Worm (Caenorhabditis elegans) whole organism, L4 larva: ENCODE data around the gene col-8.

Experiments used
- F10B5.3 ChIP-seq: sonication (generic microtip); optimal IDR thresholded peaks from 2 replicates; lab custom pipeline; 2016; ENCODE audit warnings: mild to moderate bottlenecking, missing genetic modification characterization, missing compliant biosample characterization
- F26F4.8 ChIP-seq: fragments of 200-800 bp; sonication (Bioruptor generic); conservative IDR thresholded peaks from 2 replicates; pipeline ENCODE4 v1.3.6; 2022; ENCODE audit warnings: missing genetic modification characterization, missing compliant biosample characterization
- F49E8.2 ChIP-seq: sonication (generic microtip); optimal IDR thresholded peaks from 2 replicates; lab custom pipeline; 2016; ENCODE audit warnings: missing compliant biosample characterization, mild to moderate bottlenecking, missing genetic modification characterization, borderline replicate concordance
- T20F7.1 ChIP-seq: fragments of 200-800 bp; sonication (Bioruptor generic); optimal IDR thresholded peaks from 2 replicates; lab custom pipeline; 2018; ENCODE audit warnings: mild to moderate bottlenecking, missing genetic modification characterization, missing compliant biosample characterization
- T26A8.4 ChIP-seq: fragments of 200-800 bp; sonication (Bioruptor generic); IDR thresholded peaks from 2 replicates; pipeline ENCODE4 v1.3.6; 2022; ENCODE audit warnings: missing genetic modification characterization, missing compliant biosample characterization
- Y5F2A.4 ChIP-seq: fragments of 200-800 bp; sonication (Bioruptor generic); optimal IDR thresholded peaks from 2 replicates; lab custom pipeline; 2018; ENCODE audit warnings: mild to moderate bottlenecking, missing genetic modification characterization, missing compliant biosample characterization
- Y75B8A.6 ChIP-seq: fragments of 200-800 bp; sonication (Bioruptor generic); IDR thresholded peaks from 2 replicates; pipeline ENCODE4 v1.3.6; 2022; ENCODE audit warnings: missing genetic modification reagents, missing genetic modification characterization, missing compliant biosample characterization
- aha-1 ChIP-seq: fragments of 150-350 bp; peaks from one replicate; lab custom pipeline; 2014; ENCODE audit warnings: missing biosample characterization, missing genetic modification characterization
- ceh-20 ChIP-seq: fragments of 200-800 bp; sonication (Bioruptor generic); IDR thresholded peaks from 2 replicates; pipeline ENCODE4 v1.3.6; 2022; ENCODE audit warnings: missing genetic modification reagents, missing genetic modification characterization, missing compliant biosample characterization
- ceh-44 ChIP-seq: fragments of 200-800 bp; sonication (Bioruptor generic); IDR thresholded peaks from 2 replicates; pipeline ENCODE4 v1.3.6; 2022; ENCODE audit warnings: missing genetic modification reagents, missing genetic modification characterization, missing compliant biosample characterization
- ceh-62 ChIP-seq: sonication (generic microtip); optimal IDR thresholded peaks from 2 replicates; lab custom pipeline; 2017; ENCODE audit warnings: missing biosample characterization, missing genetic modification characterization
- ctbp-1 ChIP-seq: fragments of 200-800 bp; sonication (Bioruptor generic); IDR thresholded peaks from 2 replicates; pipeline ENCODE4 v1.3.6; 2022; ENCODE audit warnings: missing genetic modification reagents, missing genetic modification characterization, missing compliant biosample characterization
- daf-12 ChIP-seq: fragments of 150-350 bp; optimal IDR thresholded peaks from 2 replicates; lab custom pipeline; 2014; ENCODE audit warnings: missing biosample characterization, missing genetic modification reagents, missing genetic modification characterization
- daf-8 ChIP-seq: fragments of 200-800 bp; sonication (Bioruptor generic); IDR thresholded peaks from 2 replicates; pipeline ENCODE4 v1.3.6; 2022; ENCODE audit warnings: missing genetic modification characterization, missing compliant biosample characterization
- dpl-1 ChIP-seq: fragments of 150-350 bp; optimal IDR thresholded peaks from 2 replicates; lab custom pipeline; 2014; ENCODE audit warnings: missing biosample characterization, missing genetic modification reagents, missing genetic modification characterization
- dve-1 ChIP-seq: sonication (generic microtip); optimal IDR thresholded peaks from 2 replicates; lab custom pipeline; 2017; ENCODE audit warnings: antibody characterized with exemption, mild to moderate bottlenecking, missing genetic modification characterization, missing compliant biosample characterization; ENCODE audit not compliant: insufficient read depth
- egl-27 ChIP-seq: sonication (generic microtip); optimal IDR thresholded peaks from 3 replicates; lab custom pipeline; 2017; ENCODE audit warnings: missing biosample characterization, missing genetic modification reagents, missing genetic modification characterization
- fos-1 ChIP-seq: fragments of 150-350 bp; optimal IDR thresholded peaks from 2 replicates; lab custom pipeline; 2014; ENCODE audit warnings: missing biosample characterization, missing genetic modification characterization
- gei-8 ChIP-seq: fragments of 200-800 bp; sonication (Bioruptor generic); optimal IDR thresholded peaks from 2 replicates; lab custom pipeline; 2018; ENCODE audit warnings: mild to moderate bottlenecking, missing genetic modification characterization, missing compliant biosample characterization
- hlh-11 ChIP-seq: fragments of 200-800 bp; sonication (Bioruptor generic); optimal IDR thresholded peaks from 2 replicates; lab custom pipeline; 2018; ENCODE audit warnings: mild to moderate bottlenecking, missing genetic modification characterization, missing compliant biosample characterization
- hmg-1.1 ChIP-seq: fragments of 200-800 bp; sonication (Bioruptor generic); IDR thresholded peaks from 2 replicates; pipeline ENCODE4 v1.3.6; 2022; ENCODE audit warnings: missing genetic modification reagents, missing genetic modification characterization, missing compliant biosample characterization
- jun-1 ChIP-seq: fragments of 150-350 bp; optimal IDR thresholded peaks from 2 replicates; lab custom pipeline; 2014; ENCODE audit warnings: missing biosample characterization, missing genetic modification reagents, missing genetic modification characterization
- lin-15B ChIP-seq: fragments of 150-350 bp; sonication (generic microtip); optimal IDR thresholded peaks from 3 replicates; lab custom pipeline; 2014; ENCODE audit warnings: missing biosample characterization, missing genetic modification characterization
- lin-38 ChIP-seq: fragments of 200-800 bp; sonication (Bioruptor generic); IDR thresholded peaks from 2 replicates; pipeline ENCODE4 v1.3.6; 2022; ENCODE audit warnings: missing genetic modification reagents, missing genetic modification characterization, missing compliant biosample characterization
- lir-3 ChIP-seq: sonication (generic microtip); optimal IDR thresholded peaks from 2 replicates; lab custom pipeline; 2016; ENCODE audit warnings: mild to moderate bottlenecking, missing genetic modification characterization, missing compliant biosample characterization
- madf-9 ChIP-seq: fragments of 200-800 bp; sonication (Bioruptor generic); conservative IDR thresholded peaks from 2 replicates; pipeline ENCODE4 v1.3.6; 2022; ENCODE audit warnings: missing genetic modification reagents, missing genetic modification characterization, missing compliant biosample characterization
- mdl-1 ChIP-seq, 2 experiments: fragments of 150-350 bp in 1 of 2; sonication (generic microtip) in 1 of 2; optimal IDR thresholded peaks; 2 replicates each; lab custom pipeline; 2014 to 2017; ENCODE audit warnings: missing biosample characterization in 2 of 2, missing genetic modification characterization in 2 of 2
- mes-2 ChIP-seq: sonication (generic microtip); optimal IDR thresholded peaks from 2 replicates; lab custom pipeline; 2016; ENCODE audit warnings: missing genotype, mild to moderate bottlenecking, missing genetic modification characterization, missing compliant biosample characterization; ENCODE audit not compliant: poor library complexity, severe bottlenecking
- mxl-2 ChIP-seq: fragments of 200-800 bp; sonication (Bioruptor generic); conservative IDR thresholded peaks from 2 replicates; pipeline ENCODE4 v1.3.6; 2022; ENCODE audit warnings: missing genetic modification reagents, missing genetic modification characterization, missing compliant biosample characterization
- nhr-111 ChIP-seq: fragments of 200-800 bp; sonication (Bioruptor generic); optimal IDR thresholded peaks from 2 replicates; lab custom pipeline; 2018; ENCODE audit warnings: mild to moderate bottlenecking, missing genetic modification characterization, missing compliant biosample characterization
- nhr-28 ChIP-seq: fragments of 150-350 bp; optimal IDR thresholded peaks from 2 replicates; lab custom pipeline; 2014; ENCODE audit warnings: missing biosample characterization, missing genetic modification characterization
- nhr-6 ChIP-seq: fragments of 150-350 bp; optimal IDR thresholded peaks from 2 replicates; lab custom pipeline; 2014; ENCODE audit warnings: missing biosample characterization, missing genetic modification characterization
- nhr-76 ChIP-seq: fragments of 150-350 bp; optimal IDR thresholded peaks from 2 replicates; lab custom pipeline; 2014; ENCODE audit warnings: missing biosample characterization, missing genetic modification characterization
- nhr-77 ChIP-seq: fragments of 150-350 bp; optimal IDR thresholded peaks from 2 replicates; lab custom pipeline; 2014; ENCODE audit warnings: missing biosample characterization, missing genetic modification characterization
- pha-4 ChIP-seq, 2 experiments: fragments of 150-350 bp in 1 of 2; fragments of 200-800 bp in 1 of 2; sonication (Bioruptor generic) in 1 of 2; IDR thresholded peaks in 1 of 2; optimal IDR thresholded peaks in 1 of 2; 2 replicates each; pipeline versions ENCODE4 v1.3.6 to Lab custom; 2014 to 2022; ENCODE audit warnings: missing genetic modification characterization in 2 of 2, missing genetic modification reagents in 2 of 2, missing biosample characterization in 1 of 2, missing compliant biosample characterization in 1 of 2
- php-3 ChIP-seq: fragments of 200-800 bp; sonication (Bioruptor generic); IDR thresholded peaks from 2 replicates; pipeline ENCODE4 v1.3.6; 2022; ENCODE audit warnings: missing genetic modification reagents, missing genetic modification characterization, missing compliant biosample characterization
- pqm-1 ChIP-seq: sonication (generic microtip); optimal IDR thresholded peaks from 2 replicates; lab custom pipeline; 2017; ENCODE audit warnings: missing biosample characterization, missing genetic modification characterization
- saeg-2 ChIP-seq: fragments of 200-800 bp; sonication (Bioruptor generic); IDR thresholded peaks from 2 replicates; pipeline ENCODE4 v1.3.6; 2022; ENCODE audit warnings: missing genetic modification reagents, missing genetic modification characterization, missing compliant biosample characterization
- set-16 ChIP-seq: fragments of 200-800 bp; sonication (Bioruptor generic); IDR thresholded peaks from 2 replicates; pipeline ENCODE4 v1.3.6; 2022; ENCODE audit warnings: missing genetic modification reagents, missing genetic modification characterization, missing compliant biosample characterization
- skn-1 ChIP-seq: fragments of 150-350 bp; optimal IDR thresholded peaks from 2 replicates; lab custom pipeline; 2014; ENCODE audit warnings: missing biosample characterization, missing genetic modification characterization
- snpc-1.2 ChIP-seq: fragments of 200-800 bp; sonication (Bioruptor generic); IDR thresholded peaks from 2 replicates; pipeline ENCODE4 v1.3.6; 2022; ENCODE audit warnings: missing genetic modification reagents, missing genetic modification characterization, missing compliant biosample characterization
- snpc-4 ChIP-seq: fragments of 150-350 bp; optimal IDR thresholded peaks from 2 replicates; lab custom pipeline; 2014; ENCODE audit warnings: missing biosample characterization, missing genetic modification characterization
- spr-3 ChIP-seq: fragments of 200-800 bp; sonication (Bioruptor generic); optimal IDR thresholded peaks from 2 replicates; lab custom pipeline; 2018; ENCODE audit warnings: mild to moderate bottlenecking, missing genetic modification characterization, missing compliant biosample characterization
- tag-97 ChIP-seq: fragments of 200-800 bp; sonication (Bioruptor generic); IDR thresholded peaks from 2 replicates; pipeline ENCODE4 v1.3.6; 2022; ENCODE audit warnings: missing genetic modification characterization, missing compliant biosample characterization
- unc-130 ChIP-seq: sonication (generic microtip); optimal IDR thresholded peaks from 2 replicates; lab custom pipeline; 2016; ENCODE audit warnings: missing genetic modification reagents, missing genetic modification characterization, missing compliant biosample characterization
- zfp-2 ChIP-seq: sonication (generic microtip); optimal IDR thresholded peaks from 2 replicates; lab custom pipeline; 2016; ENCODE audit warnings: mild to moderate bottlenecking, missing genetic modification characterization, missing compliant biosample characterization
- zfp-3 ChIP-seq: fragments of 200-800 bp; sonication (Bioruptor generic); conservative IDR thresholded peaks from 2 replicates; pipeline ENCODE4 v1.3.6; 2022; ENCODE audit warnings: missing genetic modification reagents, missing genetic modification characterization, missing compliant biosample characterization
- zip-11 ChIP-seq: fragments of 200-800 bp; sonication (Bioruptor generic); IDR thresholded peaks from 2 replicates; pipeline ENCODE4 v1.3.6; 2022; ENCODE audit warnings: missing genetic modification characterization, missing compliant biosample characterization
- ztf-11 ChIP-seq: fragments of 150-350 bp; optimal IDR thresholded peaks from 2 replicates; lab custom pipeline; 2014; ENCODE audit warnings: missing biosample characterization, missing genetic modification characterization
- ztf-7 ChIP-seq: fragments of 150-350 bp; optimal IDR thresholded peaks from 2 replicates; lab custom pipeline; 2014; ENCODE audit warnings: missing biosample characterization, missing genetic modification characterization

The col-8 gene

DNA sequence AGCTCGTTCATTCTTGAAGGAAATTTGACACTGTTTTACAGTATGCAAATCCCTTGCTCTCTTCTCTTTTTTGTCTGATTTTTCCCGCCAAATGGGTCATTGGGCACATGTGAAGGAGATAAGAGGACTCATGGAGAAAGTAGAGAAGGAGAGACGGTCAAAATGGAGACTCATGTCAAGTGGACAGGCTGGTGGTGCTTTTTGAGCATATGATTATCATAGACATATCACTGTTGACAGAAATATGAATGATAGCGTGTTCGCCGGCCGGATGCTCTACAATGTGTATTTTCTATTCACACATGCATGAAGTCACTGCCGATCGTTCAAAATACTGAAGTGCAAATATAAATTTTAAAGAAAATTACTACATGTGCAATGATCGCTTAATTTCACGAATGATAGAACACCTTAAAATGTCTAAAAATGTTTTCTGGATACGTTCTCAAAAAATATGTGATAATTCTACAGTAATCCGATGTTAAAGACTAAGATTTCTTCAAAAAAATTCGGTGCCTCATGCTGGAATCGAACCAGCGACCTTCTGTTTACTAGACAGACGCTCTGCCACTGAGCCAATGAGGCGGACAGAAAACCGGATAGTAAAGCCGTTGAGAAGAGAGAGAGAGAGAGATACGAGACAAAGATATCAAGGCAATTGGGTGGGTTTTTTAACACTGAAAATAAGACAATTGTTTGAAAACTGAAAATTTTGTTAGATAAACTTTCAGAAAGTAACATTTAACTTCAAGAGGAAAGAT is 9.8 kb upstream of the col-8 start (continued):
- TF ChIP-seq F26F4.8 (GFP tag; lab: Robert Waterston, UW), result no peak
- TF ChIP-seq zfp-3 (GFP tag; lab: Robert Waterston, UW), result no peak
- peak; percentile 51; the same call in 1 of the 2 replicates for TF ChIP-seq hmg-1.1 (GFP tag; lab: Robert Waterston, UW)
- TF ChIP-seq ztf-7 (tag; lab: Kevin White, UChicago), result no peak
- no peak for TF ChIP-seq tag-97 (GFP tag; lab: Robert Waterston, UW)
- TF ChIP-seq nhr-6, result no peak
- no peak for TF ChIP-seq mxl-2 (GFP tag; lab: Robert Waterston, UW)
- no peak for TF ChIP-seq lin-15B (tag; lab: Kevin White, UChicago)
- peak; percentile 75 for TF ChIP-seq snpc-4
- no peak for TF ChIP-seq spr-3
- no peak for TF ChIP-seq zip-11 (GFP tag; lab: Robert Waterston, UW)
- TF ChIP-seq mdl-1 (tag; optimal IDR thresholded peaks at IDR 0.05; lab: Kevin White, UChicago), result no peak
- TF ChIP-seq nhr-111 (GFP tag; lab: Kevin White, UChicago), result peak; percentile 34
- TF ChIP-seq saeg-2 (GFP tag; lab: Robert Waterston, UW), result no peak
- no peak for TF ChIP-seq T20F7.1 (GFP tag; lab: Kevin White, UChicago)
- TF ChIP-seq pha-4 (GFP tag; IDR thresholded peaks at IDR 0.05; lab: Robert Waterston, UW), result 0 out of 2 replicates have a peak, but pooled peaks have one; percentile 52
- no peak for TF ChIP-seq pha-4 (tag; optimal IDR thresholded peaks at IDR 0.05; lab: Kevin White, UChicago)
- TF ChIP-seq nhr-76, result no peak
- no peak for TF ChIP-seq daf-8 (GFP tag; lab: Robert Waterston, UW)
- TF ChIP-seq madf-9 (GFP tag; lab: Robert Waterston, UW), result no peak; the same call in 1 of the 2 replicates
- no peak for TF ChIP-seq jun-1
- TF ChIP-seq nhr-77 (tag; lab: Kevin White, UChicago), result no peak
- peak; percentile 62 for TF ChIP-seq mes-2 (tag; lab: Kevin White, UChicago)
- no peak for TF ChIP-seq fos-1
- no peak for TF ChIP-seq zfp-2
- peak; percentile 62 for TF ChIP-seq lin-38 (GFP tag; lab: Robert Waterston, UW)
- TF ChIP-seq Y5F2A.4 (GFP tag; lab: Kevin White, UChicago), result peak; percentile 29
- TF ChIP-seq Y75B8A.6, result no peak
- TF ChIP-seq dpl-1 (GFP tag; lab: Kevin White, UChicago), result peak; percentile 39
- no peak for TF ChIP-seq F10B5.3 (tag; lab: Kevin White, UChicago)
- no peak for TF ChIP-seq lir-3 (tag; lab: Kevin White, UChicago)
- TF ChIP-seq ceh-62 (tag; lab: Kevin White, UChicago), result no peak
- no peak for TF ChIP-seq ceh-20
- no peak for TF ChIP-seq unc-130 (GFP tag; lab: Kevin White, UChicago)
- TF ChIP-seq daf-12 (tag; lab: Kevin White, UChicago), result no peak
- TF ChIP-seq ztf-11 (tag; lab: Kevin White, UChicago), result no peak
- peak; percentile 60; the same call in 1 of the 2 replicates for TF ChIP-seq ctbp-1 (GFP tag; lab: Robert Waterston, UW)
- no peak; the same call in 1 of the 2 replicates for TF ChIP-seq T26A8.4 (GFP tag; lab: Robert Waterston, UW)
- no peak for TF ChIP-seq ceh-44 (GFP tag; lab: Robert Waterston, UW)
- peak; percentile 2 for TF ChIP-seq dve-1 (tag; lab: Kevin White, UChicago)
- TF ChIP-seq skn-1 (tag; lab: Kevin White, UChicago), result no peak
- TF ChIP-seq snpc-1.2 (GFP tag; lab: Robert Waterston, UW), result no peak
- no peak for TF ChIP-seq set-16
- TF ChIP-seq egl-27 (tag; lab: Kevin White, UChicago), result no peak
- TF ChIP-seq gei-8 (GFP tag; lab: Kevin White, UChicago), result peak; percentile 1
- TF ChIP-seq aha-1 (tag; lab: Kevin White, UChicago), result peak; percentile 48
- no peak for TF ChIP-seq nhr-28 (tag; lab: Kevin White, UChicago)
- TF ChIP-seq php-3 (GFP tag; lab: Robert Waterston, UW), result no peak
- no peak for TF ChIP-seq pqm-1 (tag; lab: Kevin White, UChicago)
- no peak for TF ChIP-seq F49E8.2 (tag; lab: Kevin White, UChicago)
- TF ChIP-seq hlh-11 (tag; lab: Kevin White, UChicago), result peak; percentile 22
